Fruit fly (Drosophila melanogaster): ENCODE results near the gene CG12237.

The CG12237 gene

DNA sequence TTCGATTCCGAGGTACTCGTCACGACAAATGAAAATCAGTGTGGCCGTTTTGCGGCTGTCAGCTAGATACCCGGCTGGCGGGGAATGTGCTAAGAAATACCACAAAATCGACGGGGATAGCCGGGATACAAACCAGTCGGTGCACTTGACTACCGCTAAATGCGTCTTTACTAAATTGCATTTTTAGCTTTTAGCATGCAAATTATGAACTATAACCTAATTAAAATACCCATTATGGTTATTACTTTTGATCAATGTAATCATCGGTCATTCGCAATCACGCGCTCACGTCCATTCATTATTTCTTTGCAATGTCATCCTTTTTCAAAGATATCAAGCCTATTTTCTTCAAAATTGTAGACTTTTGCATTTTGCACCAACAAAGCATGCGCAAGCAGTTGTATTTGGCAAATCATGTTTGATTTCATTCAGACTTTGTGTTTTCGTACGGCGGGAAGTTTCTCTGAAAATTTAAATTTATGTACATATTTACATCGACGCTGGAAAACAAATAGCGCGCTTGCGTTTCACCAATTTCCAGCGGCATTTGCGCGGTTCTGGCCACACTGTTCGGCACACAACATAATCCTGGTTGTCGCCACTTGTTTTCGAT, 4.2 kb downstream of the CG12237 start, which contains the start of gene Rcd-1 (continued):
- no peak for TF ChIP-seq al (GFP tag; IDR thresholded peaks at IDR 0.05)
- TF ChIP-seq CG32772 (GFP tag; IDR thresholded peaks at IDR 0.05): 0 out of 2 replicates have a peak, but pooled peaks have one; percentile 18
- no peak for TF ChIP-seq emc (GFP tag; optimal IDR thresholded peaks at IDR 0.05)
- TF ChIP-seq CG3847 (GFP tag; IDR thresholded peaks at IDR 0.05): peak; percentile 15; the same call in 1 of the 2 replicates
- TF ChIP-seq CG11504 (tag; optimal IDR thresholded peaks at IDR 0.05): no peak
- TF ChIP-seq exex (tag; optimal IDR thresholded peaks at IDR 0.05): no peak
- no peak for TF ChIP-seq ems (GFP tag; optimal IDR thresholded peaks at IDR 0.05)
- no peak for TF ChIP-seq CG13287 (GFP tag; IDR thresholded peaks at IDR 0.05; ENCODE audit: partially characterized antibody)
- TF ChIP-seq lov (optimal IDR thresholded peaks at IDR 0.05): no peak
- TF ChIP-seq lov (GFP tag; IDR thresholded peaks at IDR 0.05): no peak
- TF ChIP-seq sd (tag; optimal IDR thresholded peaks at IDR 0.05): peak; percentile 18
- TF ChIP-seq Dfd (GFP tag; optimal IDR thresholded peaks at IDR 0.05): no peak
- no peak for TF ChIP-seq bsh (GFP tag; optimal IDR thresholded peaks at IDR 0.05)
- TF ChIP-seq pb (GFP tag; optimal IDR thresholded peaks at IDR 0.05): no peak
- TF ChIP-seq CG12155 (GFP tag; optimal IDR thresholded peaks at IDR 0.05): peak; percentile 65
- peak; percentile 34 for TF ChIP-seq HLHmδ (GFP tag; optimal IDR thresholded peaks at IDR 0.05)
- no peak for TF ChIP-seq tup (GFP tag; optimal IDR thresholded peaks at IDR 0.05)
- peak; percentile 58 for TF ChIP-seq BEAF-32 (GFP tag; optimal IDR thresholded peaks at IDR 0.05)
- TF ChIP-seq lmd (GFP tag; IDR thresholded peaks at IDR 0.05): no peak
- TF ChIP-seq crc (GFP tag; optimal IDR thresholded peaks at IDR 0.05): no peak
- TF ChIP-seq CG10654 (GFP tag; optimal IDR thresholded peaks at IDR 0.05): no peak
- no peak for TF ChIP-seq Rx (GFP tag; IDR thresholded peaks at IDR 0.05)
- TF ChIP-seq Fer1 (GFP tag; optimal IDR thresholded peaks at IDR 0.05): no peak
- no peak for TF ChIP-seq pros (GFP tag; optimal IDR thresholded peaks at IDR 0.05)
- TF ChIP-seq HLH54F (GFP tag; optimal IDR thresholded peaks at IDR 0.05): no peak

DNA sequence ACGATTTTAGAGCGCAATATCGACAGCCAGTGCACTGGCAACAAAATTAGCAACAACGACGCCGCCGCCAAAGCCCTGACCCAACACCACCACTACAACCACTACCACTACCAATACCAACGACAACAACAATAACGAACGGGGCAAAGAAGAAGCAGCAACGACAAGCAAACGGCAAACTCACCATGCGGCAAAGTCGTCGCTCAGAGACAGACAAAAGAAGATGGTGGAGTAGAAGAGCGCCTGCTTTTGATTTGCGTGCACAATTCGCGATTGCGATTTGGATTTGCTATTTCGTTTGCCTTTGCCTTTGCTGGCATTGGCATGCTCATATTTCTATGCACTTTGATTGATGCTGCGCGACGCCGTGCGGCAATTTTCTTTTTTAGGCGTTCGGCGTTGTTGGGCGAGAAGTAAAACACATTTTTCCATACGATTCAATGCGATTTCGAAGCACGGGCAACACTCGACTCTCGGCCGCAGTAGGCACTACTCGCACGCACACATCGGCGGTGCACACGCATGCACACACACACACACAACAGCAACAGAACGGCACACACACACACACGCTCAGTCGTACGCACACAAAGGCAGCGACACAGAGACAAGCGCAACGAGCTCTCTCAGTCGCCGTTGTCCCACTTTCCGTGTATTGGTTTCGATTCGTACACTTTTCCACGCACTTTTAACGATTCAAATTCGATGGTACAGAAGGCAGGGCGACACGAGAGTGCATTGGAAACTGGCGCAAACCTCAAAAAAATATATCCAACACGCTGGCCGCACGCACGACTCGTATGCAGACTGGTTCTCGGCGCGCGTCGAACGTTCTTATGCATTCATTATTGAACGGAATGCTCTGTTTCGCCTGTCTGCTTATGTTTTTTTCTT, 5.0 kb downstream of the CG12237 start:
- TF ChIP-seq Doc3 (GFP tag; IDR thresholded peaks at IDR 0.05; ENCODE audit: partially characterized antibody): no peak
- no peak for TF ChIP-seq CG1832 (GFP tag; optimal IDR thresholded peaks at IDR 0.05)
- TF ChIP-seq Asciz (GFP tag; optimal IDR thresholded peaks at IDR 0.05): no peak
- TF ChIP-seq Hey (tag; optimal IDR thresholded peaks at IDR 0.05): no peak
- TF ChIP-seq CG17802 (tag; optimal IDR thresholded peaks at IDR 0.05): no peak
- TF ChIP-seq CG11504 (tag; optimal IDR thresholded peaks at IDR 0.05): no peak
- no peak for TF ChIP-seq sr (GFP tag; IDR thresholded peaks at IDR 0.05)
- no peak for TF ChIP-seq sima (GFP tag; optimal IDR thresholded peaks at IDR 0.05)
- TF ChIP-seq CG15514 (GFP tag; optimal IDR thresholded peaks at IDR 0.05): no peak
- no peak for TF ChIP-seq CG13296 (GFP tag; optimal IDR thresholded peaks at IDR 0.05)
- TF ChIP-seq CG1792 (GFP tag; optimal IDR thresholded peaks at IDR 0.05): no peak
- no peak for TF ChIP-seq cwo (GFP tag; optimal IDR thresholded peaks at IDR 0.05)
- TF ChIP-seq CG31388 (GFP tag; optimal IDR thresholded peaks at IDR 0.05): no peak
- TF ChIP-seq CkIIα-i1 (GFP tag; IDR thresholded peaks at IDR 0.05): no peak
- no peak for TF ChIP-seq B-H1 (GFP tag; IDR thresholded peaks at IDR 0.05)
- TF ChIP-seq Sin3A (optimal IDR thresholded peaks at IDR 0.05): no peak
- TF ChIP-seq CG2129 (GFP tag; IDR thresholded peaks at IDR 0.05; ENCODE audit: partially characterized antibody): no peak
- no peak for TF ChIP-seq BtbVII (GFP tag; optimal IDR thresholded peaks at IDR 0.05)
- TF ChIP-seq CG34224 (GFP tag; IDR thresholded peaks at IDR 0.05; ENCODE audit: partially characterized antibody): 0 out of 3 replicates have a peak, but pooled peaks have one; percentile 21
- TF ChIP-seq Neu2 (GFP tag; optimal IDR thresholded peaks at IDR 0.05; ENCODE audit: borderline replicate concordance): no peak
- TF ChIP-seq toy (GFP tag; IDR thresholded peaks at IDR 0.05): no peak
- no peak for TF ChIP-seq CG3407 (GFP tag; optimal IDR thresholded peaks at IDR 0.05)
- peak; percentile 28 for TF ChIP-seq CG12659 (GFP tag; optimal IDR thresholded peaks at IDR 0.05)
- no peak for TF ChIP-seq aop (GFP tag; IDR thresholded peaks at IDR 0.05)
- no peak for TF ChIP-seq CG16779 (GFP tag; IDR thresholded peaks at IDR 0.05)

Data from whole organism, embryonic.